Worm (Caenorhabditis elegans): Measurements from ENCODE around the gene C15C7.4.
A peak's percentile ranks its signal among the peaks of the same experiment; 100 is the strongest.

Gene C15C7.4

DNA sequence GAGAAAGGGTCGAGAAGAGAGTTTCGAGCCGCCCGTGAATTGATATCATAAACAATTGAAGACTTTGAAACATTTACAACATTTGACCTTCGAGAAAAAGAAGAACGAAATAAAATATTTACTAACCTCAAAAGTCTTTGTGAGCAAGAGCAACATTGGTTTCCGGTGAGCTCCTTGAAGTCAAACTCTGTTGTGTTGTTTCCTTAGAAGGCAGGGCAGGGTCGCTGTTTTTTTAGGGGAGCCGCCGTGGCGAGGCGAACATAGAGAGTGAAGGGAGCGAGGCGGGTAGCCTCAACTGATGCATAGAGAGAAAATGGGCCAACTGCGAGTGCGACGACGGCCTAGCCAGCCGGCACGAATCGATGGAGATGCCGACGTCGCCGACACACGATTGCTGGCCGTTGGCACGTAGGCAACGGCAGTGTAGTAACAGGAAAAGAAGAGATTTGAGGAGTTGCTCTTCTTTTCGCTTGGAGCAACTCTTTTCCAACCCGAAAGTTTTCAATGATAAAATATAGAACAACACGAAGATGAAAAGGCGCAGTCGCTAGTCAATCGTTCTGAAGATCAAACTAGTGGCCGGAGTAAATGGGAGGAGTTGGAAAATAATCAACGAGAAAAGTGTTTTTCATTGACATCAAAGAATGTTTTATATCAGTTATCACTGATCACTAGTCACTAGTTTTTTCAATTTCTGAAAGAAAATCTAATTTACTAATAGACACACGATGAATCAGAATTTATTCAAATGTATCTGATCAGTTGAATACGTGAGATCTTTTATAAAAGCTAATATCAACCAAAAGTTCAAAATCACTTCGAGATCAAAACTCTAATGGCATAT lies 29.1 kb upstream of the C15C7.4 start, which contains the start of gene mai-1 (continued):
- TF ChIP-seq lin-26 (GFP tag; IDR thresholded peaks at IDR 0.05) = peak; percentile 59
- no peak for TF ChIP-seq xnd-1 (tag; optimal IDR thresholded peaks at IDR 0.05)
- peak; percentile 64 for TF ChIP-seq mcd-1 (GFP tag; IDR thresholded peaks at IDR 0.05)
- TF ChIP-seq F22D6.2 (tag; optimal IDR thresholded peaks at IDR 0.05) = no peak
- no peak for TF ChIP-seq attf-5 (GFP tag; optimal IDR thresholded peaks at IDR 0.05)
- no peak for TF ChIP-seq sdz-38 (tag; optimal IDR thresholded peaks at IDR 0.05)
- no peak for TF ChIP-seq F39B2.1 (GFP tag; IDR thresholded peaks at IDR 0.05)
- no peak for TF ChIP-seq Y53F4B.3 (GFP tag; IDR thresholded peaks at IDR 0.05)
- TF ChIP-seq mxl-1 (tag; optimal IDR thresholded peaks at IDR 0.05) = no peak
- TF ChIP-seq atf-7 (tag; optimal IDR thresholded peaks at IDR 0.05) = no peak
- no peak for TF ChIP-seq ceh-58 (GFP tag; IDR thresholded peaks at IDR 0.05)
- TF ChIP-seq lag-1 (GFP tag; IDR thresholded peaks at IDR 0.05) = no peak
- no peak for TF ChIP-seq cebp-1 (GFP tag; IDR thresholded peaks at IDR 0.05)
- TF ChIP-seq cebp-1 (tag; optimal IDR thresholded peaks at IDR 0.05) = peak; percentile 17
- no peak for TF ChIP-seq snpc-4 (GFP tag; optimal IDR thresholded peaks at IDR 0.05)
- no peak for TF ChIP-seq snpc-4 (tag; optimal IDR thresholded peaks at IDR 0.05)
- TF ChIP-seq rpc-1 (optimal IDR thresholded peaks at IDR 0.05) = no peak
- TF ChIP-seq rpc-1 (tag; optimal IDR thresholded peaks at IDR 0.05) = no peak
- no peak for TF ChIP-seq nhr-120 (GFP tag; IDR thresholded peaks at IDR 0.05)
- no peak for TF ChIP-seq T26A5.8 (tag; optimal IDR thresholded peaks at IDR 0.05)
- TF ChIP-seq ceh-27 (GFP tag; optimal IDR thresholded peaks at IDR 0.05) = no peak
- no peak for TF ChIP-seq F33H1.4 (GFP tag; IDR thresholded peaks at IDR 0.05)

DNA sequence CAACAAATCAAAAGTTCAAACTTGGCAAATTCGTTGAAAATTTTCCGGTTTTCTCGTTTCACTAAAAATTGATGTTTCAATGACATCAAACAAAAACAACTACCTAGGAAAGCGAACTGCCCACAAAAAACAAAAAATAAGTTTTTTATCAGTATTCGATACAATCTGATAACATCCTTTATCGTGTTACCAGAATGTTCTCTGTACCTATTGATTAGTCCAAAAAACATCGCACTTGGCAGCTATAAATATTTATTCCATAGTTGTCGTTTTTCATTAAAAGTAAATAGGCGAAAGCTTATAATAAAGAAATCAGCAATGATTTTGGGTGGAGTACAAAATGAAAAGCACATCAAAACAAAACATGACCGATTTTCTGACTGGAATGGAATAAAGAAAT lies 28.2 kb upstream of the C15C7.4 start:
- TF ChIP-seq lin-40 (tag; optimal IDR thresholded peaks at IDR 0.05) (peak; percentile 62), F57A8.1 (GFP tag; optimal IDR thresholded peaks at IDR 0.05) (no peak), tbp1 (GFP tag; optimal IDR thresholded peaks at IDR 0.05) (peak; percentile 5), ama-1 (optimal IDR thresholded peaks at IDR 0.05) (peak; percentile 11), ama-1 (GFP tag; optimal IDR thresholded peaks at IDR 0.05) (no peak), nfya-2 (GFP tag; IDR thresholded peaks at IDR 0.05) (no peak), somi-1 (GFP tag; optimal IDR thresholded peaks at IDR 0.05) (no peak), F49E8.2 (tag; optimal IDR thresholded peaks at IDR 0.05; ENCODE audit: insufficient read depth) (no peak), F57C9.4 (tag; optimal IDR thresholded peaks at IDR 0.05) (no peak), nhr-80 (tag; optimal IDR thresholded peaks at IDR 0.05) (peak; percentile 48), let-607 (tag; optimal IDR thresholded peaks at IDR 0.05) (peak in 1 of 2 experiments; percentile 6), hsf-1 (GFP tag; IDR thresholded peaks at IDR 0.05) (peak; percentile 56; the same call in 1 of the 2 replicates), Y53G8AR.9 (GFP tag; conservative IDR thresholded peaks at IDR 0.05) (0 out of 2 replicates have a peak, but pooled peaks have one; percentile 50), nfyb-1 (GFP tag; IDR thresholded peaks at IDR 0.05) (0 out of 2 replicates have a peak, but pooled peaks have one; percentile 24), cebp-1 (GFP tag; IDR thresholded peaks at IDR 0.05) (no peak), cebp-1 (tag; optimal IDR thresholded peaks at IDR 0.05) (peak; percentile 10)

DNA sequence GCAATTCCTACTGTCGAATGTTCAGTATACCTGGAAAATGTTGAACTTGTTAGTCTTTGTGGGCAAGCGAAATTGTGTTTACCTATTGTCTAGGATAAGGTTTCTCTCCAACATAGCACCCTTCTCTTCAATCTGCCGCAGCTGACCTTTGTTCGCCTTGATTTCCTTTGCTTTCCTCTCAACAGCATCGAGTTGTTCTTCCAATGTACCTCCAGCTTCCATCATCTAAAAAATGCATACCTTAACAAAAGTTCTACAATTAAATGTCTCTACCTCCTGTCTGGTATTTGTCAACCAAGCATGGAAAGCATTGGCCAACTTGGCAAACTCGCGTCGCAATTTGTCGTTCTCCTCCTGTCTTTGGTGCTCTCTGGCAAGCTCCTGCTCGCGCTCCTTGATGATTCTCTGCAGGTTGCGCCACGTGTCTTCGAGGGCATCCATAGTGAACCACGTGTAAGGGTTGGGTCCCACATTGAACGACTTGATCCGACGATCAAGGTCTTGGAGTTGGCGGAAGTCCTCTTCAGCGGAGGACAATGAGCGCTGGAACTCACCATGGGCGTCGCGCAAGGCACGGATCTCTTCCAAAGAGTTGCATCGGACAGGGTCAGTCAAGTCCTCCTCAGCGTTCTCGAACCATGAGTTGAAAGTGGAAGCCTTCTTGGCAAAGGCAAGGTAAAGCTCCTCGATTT lies 26.6 kb upstream of the C15C7.4 start:
- TF ChIP-seq nhr-120 (GFP tag; IDR thresholded peaks at IDR 0.05) (no peak), lsy-27 (tag; optimal IDR thresholded peaks at IDR 0.05; ENCODE audit: borderline replicate concordance, insufficient read depth) (no peak), T07F8.4 (tag; optimal IDR thresholded peaks at IDR 0.05) (no peak), rcor-1 (GFP tag; IDR thresholded peaks at IDR 0.05) (0 out of 2 replicates have a peak, but pooled peaks have one; percentile 9), tbp1 (GFP tag; optimal IDR thresholded peaks at IDR 0.05) (no peak), snpc-1.3 (tag; optimal IDR thresholded peaks at IDR 0.05; ENCODE audit: insufficient read depth) (no peak), madf-8 (GFP tag; conservative IDR thresholded peaks at IDR 0.05) (no peak), sdz-38 (tag; optimal IDR thresholded peaks at IDR 0.05) (no peak), bed-2 (GFP tag; IDR thresholded peaks at IDR 0.05) (no peak), aptf-3 (GFP tag; IDR thresholded peaks at IDR 0.05) (no peak), ceh-100 (GFP tag; IDR thresholded peaks at IDR 0.05) (no peak), hsf-1 (GFP tag; IDR thresholded peaks at IDR 0.05) (no peak), F49E8.2 (tag; optimal IDR thresholded peaks at IDR 0.05; ENCODE audit: insufficient read depth) (no peak), snpc-1.1 (tag; optimal IDR thresholded peaks at IDR 0.05; ENCODE audit: insufficient read depth) (no peak)
